Fruit fly (Drosophila melanogaster): ENCODE results near the gene Mrp4.
A peak's percentile ranks its signal among the peaks of the same experiment; 100 is the strongest.

dm6 chr3R:11616219-11616618, 47.2 kb downstream of the Mrp4 start:
- TF ChIP-seq Pif1A (GFP tag; optimal IDR thresholded peaks at IDR 0.05), result no peak
- peak; percentile 47 for TF ChIP-seq CG15710 (tag; optimal IDR thresholded peaks at IDR 0.05)
- no peak for TF ChIP-seq CG12605 (GFP tag; IDR thresholded peaks at IDR 0.05)
- TF ChIP-seq CG34367 (tag; optimal IDR thresholded peaks at IDR 0.05), result peak; percentile 24
- no peak for TF ChIP-seq EcR (GFP tag; optimal IDR thresholded peaks at IDR 0.05)
- TF ChIP-seq Ets98B (GFP tag; IDR thresholded peaks at IDR 0.05), result no peak
- TF ChIP-seq Snoo (tag; optimal IDR thresholded peaks at IDR 0.05), result no peak
- no peak for TF ChIP-seq fd96Ca (GFP tag; IDR thresholded peaks at IDR 0.05)
- TF ChIP-seq Pif1B (GFP tag; optimal IDR thresholded peaks at IDR 0.05), result peak; percentile 29
- TF ChIP-seq CG9948 (tag; optimal IDR thresholded peaks at IDR 0.05), result peak; percentile 55
- TF ChIP-seq CG32121 (GFP tag; IDR thresholded peaks at IDR 0.05), result peak; percentile 28; the same call in 1 of the 2 replicates
- TF ChIP-seq CG13204 (GFP tag; optimal IDR thresholded peaks at IDR 0.05), result no peak
- peak; percentile 76 for TF ChIP-seq CG14655 (GFP tag; optimal IDR thresholded peaks at IDR 0.05)
